Worm (Caenorhabditis elegans) whole organism, L4/young adult: Measurements from ENCODE around the gene srg-2.

Source experiments
- W03F9.2 ChIP-seq: fragments of 150-350 bp; optimal IDR thresholded peaks from 2 replicates; lab custom pipeline; 2014; ENCODE audit warnings: missing biosample characterization, missing genetic modification characterization
- dao-5 ChIP-seq: sonication (generic microtip); optimal IDR thresholded peaks from 2 replicates; lab custom pipeline; 2016; ENCODE audit warnings: missing genotype, missing genetic modification characterization, moderate library complexity, missing compliant biosample characterization
- him-1 ChIP-seq: sonication (generic microtip); optimal IDR thresholded peaks from 2 replicates; lab custom pipeline; 2016; ENCODE audit warnings: missing genotype, missing genetic modification reagents, missing genetic modification characterization, missing compliant biosample characterization

Gene srg-2

ce11 chrIII:6248064-6248687, 11.8 kb downstream of the srg-2 start, which contains the start of the genes gen-1 and stt-3:
TSS of gene gen-1 (minus strand) at chrIII:6248158.
TSS of gene stt-3 (plus strand) at chrIII:6248637.
- TF ChIP-seq dao-5 (tag; lab: Kevin White, UChicago) = no peak
- TF ChIP-seq him-1 (tag; lab: Kevin White, UChicago) = no peak

- TF ChIP-seq W03F9.2 (tag; lab: Kevin White, UChicago) (no peak), him-1 (tag; lab: Kevin White, UChicago) (no peak), dao-5 (tag; lab: Kevin White, UChicago) (no peak)
These were observed 14.3 kb downstream of the srg-2 start, which contains the start of gene bcas-2 for ce11 chrIII:6245728-6246127. TSS of gene bcas-2 (minus strand) at chrIII:6245828.

- TF ChIP-seq him-1 (tag; lab: Kevin White, UChicago) (no peak), dao-5 (tag; lab: Kevin White, UChicago) (no peak), W03F9.2 (tag; lab: Kevin White, UChicago) (no peak)
These were observed 19.5 kb downstream of the srg-2 start, which contains the start of gene T12A2.3 for ce11 chrIII:6240528-6240927. TSS of gene T12A2.3 (plus strand) at chrIII:6240828.

- TF ChIP-seq dao-5 (tag; lab: Kevin White, UChicago) (no peak), him-1 (tag; lab: Kevin White, UChicago) (no peak), W03F9.2 (tag; lab: Kevin White, UChicago) (no peak)
These were observed 23.4 kb downstream of the srg-2 start, which contains the start of gene T12A2.21 for ce11 chrIII:6236649-6237048. TSS of gene T12A2.21 (minus strand) at chrIII:6236749.

ce11 chrIII:6231880-6232279, 28.1 kb downstream of the srg-2 start:
- TF ChIP-seq dao-5 (tag; lab: Kevin White, UChicago) (no peak), him-1 (tag; lab: Kevin White, UChicago) (no peak), W03F9.2 (tag; lab: Kevin White, UChicago) (no peak)

- TF ChIP-seq W03F9.2 (tag; lab: Kevin White, UChicago) = no peak
- no peak for TF ChIP-seq him-1 (tag; lab: Kevin White, UChicago)
- no peak for TF ChIP-seq dao-5 (tag; lab: Kevin White, UChicago)
These were observed 29.1 kb downstream of the srg-2 start, which contains the start of gene esyt-2 for ce11 chrIII:6230870-6231269. TSS of gene esyt-2 (minus strand) at chrIII:6230970.

- TF ChIP-seq W03F9.2 (tag; lab: Kevin White, UChicago) = no peak
These were observed 38.6 kb downstream of the srg-2 start for ce11 chrIII:6221403-6221802.

- TF ChIP-seq dao-5 (tag; lab: Kevin White, UChicago) = no peak
- no peak for TF ChIP-seq him-1 (tag; lab: Kevin White, UChicago)
- TF ChIP-seq W03F9.2 (tag; lab: Kevin White, UChicago) = no peak
These were observed 43.1 kb downstream of the srg-2 start, which contains the start of gene hot-4 for ce11 chrIII:6216833-6217466. TSS of gene hot-4 (plus strand) at chrIII:6217416.

- TF ChIP-seq dao-5 (tag; lab: Kevin White, UChicago) = no peak
- TF ChIP-seq W03F9.2 (tag; lab: Kevin White, UChicago) = no peak
- TF ChIP-seq him-1 (tag; lab: Kevin White, UChicago) = no peak
These were observed 44.1 kb downstream of the srg-2 start for ce11 chrIII:6215943-6216342.

ce11 chrIII:6215476-6215875, 44.5 kb downstream of the srg-2 start, which contains the start of gene C23G10.11:
TSS of gene C23G10.11 (minus strand) at chrIII:6215576.
- TF ChIP-seq dao-5 (tag; lab: Kevin White, UChicago) (no peak), him-1 (tag; lab: Kevin White, UChicago) (no peak)

ce11 chrIII:6213915-6214314, 46.1 kb downstream of the srg-2 start, which contains the start of gene C23G10.10:
TSS of gene C23G10.10 (minus strand) at chrIII:6214015.
- TF ChIP-seq W03F9.2 (tag; lab: Kevin White, UChicago) = no peak
- no peak for TF ChIP-seq him-1 (tag; lab: Kevin White, UChicago)
- no peak for TF ChIP-seq dao-5 (tag; lab: Kevin White, UChicago)

- TF ChIP-seq W03F9.2 (tag; lab: Kevin White, UChicago) (no peak), dao-5 (tag; lab: Kevin White, UChicago) (no peak), him-1 (tag; lab: Kevin White, UChicago) (no peak)
These were observed 49.7 kb downstream of the srg-2 start for ce11 chrIII:6210215-6210822.

- TF ChIP-seq dao-5 (tag; lab: Kevin White, UChicago) = no peak
- no peak for TF ChIP-seq W03F9.2 (tag; lab: Kevin White, UChicago)
- TF ChIP-seq him-1 (tag; lab: Kevin White, UChicago) = no peak
These were observed 51.0 kb downstream of the srg-2 start, which contains the start of gene C23G10.1 for ce11 chrIII:6208984-6209383. TSS of gene C23G10.1 (plus strand) at chrIII:6209284.
